Worm (Caenorhabditis elegans): ENCODE measurements around the gene ZK688.9.

ce11 chrIII:7911621-7912020 is 28.8 kb upstream of the ZK688.9 start, which contains the start of gene ZK688.7:
- TF ChIP-seq pha-4 (tag; optimal IDR thresholded peaks at IDR 0.05) (no peak), sox-4 (tag; optimal IDR thresholded peaks at IDR 0.05) (no peak)

All from whole organism, late embryonic.